Fruit fly (Drosophila melanogaster) whole organism, embryonic: ENCODE data around the gene Shmt.

Experiments used
- B-H2 ChIP-seq: fragments of 200-800 bp; sonication (Bioruptor generic); optimal IDR thresholded peaks from 2 replicates; lab custom pipeline; 2018; ENCODE audit warnings: missing biosample characterization, mild to moderate bottlenecking, missing genetic modification characterization
- Bteb2 ChIP-seq: fragments of 200-800 bp; sonication (Bioruptor generic); optimal IDR thresholded peaks from 2 replicates; lab custom pipeline; 2016; ENCODE audit warnings: missing biosample characterization, missing genetic modification characterization
- CG10543 ChIP-seq: fragments of 200-800 bp; sonication (Bioruptor generic); optimal IDR thresholded peaks from 3 replicates; lab custom pipeline; 2017; ENCODE audit warnings: missing biosample characterization, mild to moderate bottlenecking, missing genetic modification characterization, moderate library complexity
- CG11247 ChIP-seq: fragments of 200-800 bp; sonication (Bioruptor generic); IDR thresholded peaks from 2 replicates; pipeline ENCODE4 v1.3.6; 2022; ENCODE audit warnings: missing biosample characterization, missing genetic modification characterization
- CG11695 ChIP-seq: fragments of 200-800 bp; sonication (Bioruptor generic); IDR thresholded peaks from 3 replicates; pipeline ENCODE4 v1.3.6; 2022; ENCODE audit warnings: missing biosample characterization, missing genetic modification characterization
- CG11696 ChIP-seq: fragments of 200-800 bp; sonication (Bioruptor generic); IDR thresholded peaks from 2 replicates; pipeline ENCODE4 v1.3.6; 2022; ENCODE audit warnings: missing biosample characterization, missing genetic modification characterization
- CG11723 ChIP-seq: fragments of 200-800 bp; sonication (Bioruptor generic); optimal IDR thresholded peaks from 2 replicates; lab custom pipeline; 2017; ENCODE audit warnings: missing biosample characterization, mild to moderate bottlenecking, missing genetic modification characterization
- CG13624 ChIP-seq: fragments of 200-800 bp; sonication (Bioruptor generic); optimal IDR thresholded peaks from 2 replicates; lab custom pipeline; 2016; ENCODE audit warnings: missing biosample characterization, missing genetic modification characterization
- CG14965 ChIP-seq: fragments of 200-800 bp; sonication (Bioruptor generic); optimal IDR thresholded peaks from 2 replicates; lab custom pipeline; 2016; ENCODE audit warnings: missing biosample characterization, missing genetic modification characterization, borderline replicate concordance
- CG15514 ChIP-seq: fragments of 200-800 bp; sonication (Bioruptor generic); optimal IDR thresholded peaks from 3 replicates; lab custom pipeline; 2017; ENCODE audit warnings: missing biosample characterization, missing genetic modification characterization, mild to moderate bottlenecking, moderate library complexity, missing genetic modification reagents
- CG17829 ChIP-seq: fragments of 200-800 bp; optimal IDR thresholded peaks from 2 replicates; lab custom pipeline; 2019; ENCODE audit warnings: missing biosample characterization, mild to moderate bottlenecking, missing genetic modification characterization, moderate library complexity
- CG31441 ChIP-seq: fragments of 200-800 bp; sonication (Bioruptor generic); IDR thresholded peaks from 2 replicates; pipeline ENCODE4 v1.3.6; 2022; ENCODE audit warnings: missing biosample characterization, missing genetic modification characterization
- CG34224 ChIP-seq: fragments of 200-800 bp; sonication (Bioruptor generic); IDR thresholded peaks from 3 replicates; pipeline ENCODE4 v1.3.6; 2022; ENCODE audit warnings: missing biosample characterization, missing genetic modification characterization; ENCODE audit not compliant: partially characterized antibody
- CG42726 ChIP-seq: fragments of 200-800 bp; sonication (Bioruptor generic); IDR thresholded peaks from 2 replicates; pipeline ENCODE4 v1.3.6; 2022; ENCODE audit warnings: missing biosample characterization, missing genetic modification characterization; ENCODE audit not compliant: partially characterized antibody
- CG43689 ChIP-seq: fragments of 200-800 bp; sonication (Bioruptor generic); IDR thresholded peaks from 2 replicates; pipeline ENCODE4 v1.3.6; 2022; ENCODE audit warnings: missing biosample characterization, missing genetic modification characterization
- CG6765 ChIP-seq: fragments of 200-800 bp; sonication (Bioruptor generic); optimal IDR thresholded peaks from 3 replicates; lab custom pipeline; 2017; ENCODE audit warnings: missing biosample characterization, mild to moderate bottlenecking, missing genetic modification characterization
- CG7745 ChIP-seq: fragments of 200-800 bp; sonication (Bioruptor generic); optimal IDR thresholded peaks from 2 replicates; lab custom pipeline; 2018; ENCODE audit warnings: missing biosample characterization, mild to moderate bottlenecking, missing genetic modification characterization, moderate library complexity
- CG8290 ChIP-seq, 3 experiments: fragments of 200-800 bp; sonication (Bioruptor generic); optimal IDR thresholded peaks; 2 replicates each; lab custom pipeline; 2016 to 2019; ENCODE audit warnings: missing biosample characterization in 3 of 3, missing genetic modification characterization in 3 of 3, mild to moderate bottlenecking in 2 of 3, moderate library complexity in 1 of 3
- CoRest ChIP-seq: fragments of 200-800 bp; sonication (Bioruptor generic); optimal IDR thresholded peaks from 3 replicates; lab custom pipeline; 2018; ENCODE audit warnings: missing biosample characterization, mild to moderate bottlenecking, missing genetic modification characterization, moderate library complexity
- Dfd ChIP-seq, 2 experiments: fragments of >200 bp; optimal IDR thresholded peaks; 2 replicates each; lab custom pipeline; 2017; ENCODE audit warnings: missing biosample characterization in 2 of 2, missing genetic modification characterization in 2 of 2
- Dip2 ChIP-seq: fragments of 200-800 bp; sonication (Bioruptor generic); IDR thresholded peaks from 2 replicates; pipeline ENCODE4 v1.3.6; 2022; ENCODE audit warnings: missing biosample characterization, missing genetic modification characterization
- Doc2 ChIP-seq: fragments of 200-800 bp; sonication (Bioruptor generic); IDR thresholded peaks from 2 replicates; pipeline ENCODE4 v1.3.6; 2022; ENCODE audit warnings: missing biosample characterization, missing genetic modification characterization
- Dp ChIP-seq: fragments of 200-800 bp; sonication (Bioruptor generic); optimal IDR thresholded peaks from 2 replicates; lab custom pipeline; 2018; ENCODE audit warnings: missing biosample characterization, mild to moderate bottlenecking, missing genetic modification characterization, moderate library complexity
- Hey ChIP-seq: fragments of 200-800 bp; sonication (Bioruptor generic); optimal IDR thresholded peaks from 3 replicates; lab custom pipeline; 2018; ENCODE audit warnings: missing biosample characterization, mild to moderate bottlenecking, missing genetic modification characterization
- Hr51 ChIP-seq, 2 experiments: fragments of 200-800 bp; sonication (Bioruptor generic); optimal IDR thresholded peaks; 2 replicates in 1 of 2; 3 replicates in 1 of 2; lab custom pipeline; 2016 to 2018; ENCODE audit warnings: missing biosample characterization in 2 of 2, missing genetic modification characterization in 2 of 2, mild to moderate bottlenecking in 1 of 2, moderate library complexity in 1 of 2
- NC2α ChIP-seq: fragments of 200-800 bp; sonication (Bioruptor generic); optimal IDR thresholded peaks from 2 replicates; lab custom pipeline; 2016; ENCODE audit warnings: missing biosample characterization, missing genetic modification characterization
- NC2β ChIP-seq: fragments of 200-800 bp; sonication (Bioruptor generic); optimal IDR thresholded peaks from 2 replicates; lab custom pipeline; 2016; ENCODE audit warnings: missing biosample characterization, missing genetic modification characterization
- Nf-YB ChIP-seq: fragments of 200-800 bp; sonication (Bioruptor generic); optimal IDR thresholded peaks from 3 replicates; lab custom pipeline; 2019; ENCODE audit warnings: missing biosample characterization, mild to moderate bottlenecking, missing genetic modification characterization, moderate library complexity
- Optix ChIP-seq: fragments of 200-800 bp; sonication (Bioruptor generic); IDR thresholded peaks from 3 replicates; pipeline ENCODE4 v1.3.6; 2022; ENCODE audit warnings: missing biosample characterization, missing genetic modification characterization
- Sin3A ChIP-seq: fragments of >200 bp; optimal IDR thresholded peaks from 2 replicates; lab custom pipeline; 2018
- al ChIP-seq: fragments of 200-800 bp; sonication (Bioruptor generic); IDR thresholded peaks from 2 replicates; pipeline ENCODE4 v1.3.6; 2022; ENCODE audit warnings: missing biosample characterization, missing genetic modification characterization
- aop ChIP-seq: fragments of 200-800 bp; sonication (Bioruptor generic); IDR thresholded peaks from 2 replicates; pipeline ENCODE4 v1.3.6; 2022; ENCODE audit warnings: missing biosample characterization, missing genetic modification characterization
- br ChIP-seq: fragments of >200 bp; optimal IDR thresholded peaks from 2 replicates; lab custom pipeline; 2017
- bsh ChIP-seq, 2 experiments: fragments of 200-800 bp; sonication (Bioruptor generic); optimal IDR thresholded peaks; 2 replicates each; lab custom pipeline; 2017 to 2018; ENCODE audit warnings: mild to moderate bottlenecking in 2 of 2, missing biosample characterization in 2 of 2, missing genetic modification characterization in 2 of 2, moderate library complexity in 1 of 2
- cato ChIP-seq: fragments of 200-800 bp; sonication (Bioruptor generic); optimal IDR thresholded peaks from 2 replicates; lab custom pipeline; 2016; ENCODE audit warnings: missing biosample characterization, missing genetic modification characterization, borderline replicate concordance
- corto ChIP-seq: fragments of 200-800 bp; sonication (Bioruptor generic); optimal IDR thresholded peaks from 2 replicates; lab custom pipeline; 2016; ENCODE audit warnings: missing biosample characterization, mild to moderate bottlenecking, missing genetic modification characterization, moderate library complexity
- crc ChIP-seq: fragments of 200-800 bp; sonication (Bioruptor generic); optimal IDR thresholded peaks from 2 replicates; lab custom pipeline; 2016; ENCODE audit warnings: missing biosample characterization, missing genetic modification characterization
- croc ChIP-seq: fragments of 200-800 bp; sonication (Bioruptor generic); conservative IDR thresholded peaks from 3 replicates; pipeline ENCODE4 v1.3.6; 2022; ENCODE audit warnings: missing biosample characterization, missing genetic modification characterization
- gfzf ChIP-seq: fragments of 200-800 bp; sonication (Bioruptor generic); optimal IDR thresholded peaks from 2 replicates; lab custom pipeline; 2016; ENCODE audit warnings: missing biosample characterization, mild to moderate bottlenecking, missing genetic modification characterization, moderate library complexity
- grn ChIP-seq: fragments of 200-800 bp; sonication (Bioruptor generic); optimal IDR thresholded peaks from 3 replicates; lab custom pipeline; 2017; ENCODE audit warnings: missing biosample characterization, missing genetic modification characterization
- gt ChIP-seq: fragments of 200-800 bp; sonication (Bioruptor generic); IDR thresholded peaks from 2 replicates; pipeline ENCODE4 v1.3.6; 2022; ENCODE audit warnings: missing biosample characterization, missing genetic modification characterization
- p53 ChIP-seq: fragments of 200-800 bp; sonication (Bioruptor generic); optimal IDR thresholded peaks from 2 replicates; lab custom pipeline; 2016; ENCODE audit warnings: missing biosample characterization, missing genetic modification characterization
- psq ChIP-seq: fragments of 200-800 bp; sonication (Bioruptor generic); optimal IDR thresholded peaks from 2 replicates; lab custom pipeline; 2017; ENCODE audit warnings: missing biosample characterization, missing genetic modification characterization
- repo ChIP-seq: fragments of 200-800 bp; sonication (Bioruptor generic); optimal IDR thresholded peaks from 2 replicates; lab custom pipeline; 2016; ENCODE audit warnings: missing biosample characterization, missing genetic modification characterization
- run ChIP-seq: fragments of 200-800 bp; sonication (Bioruptor generic); optimal IDR thresholded peaks from 3 replicates; lab custom pipeline; 2018; ENCODE audit warnings: missing biosample characterization, mild to moderate bottlenecking, missing genetic modification characterization
- salm ChIP-seq: fragments of 200-800 bp; sonication (Bioruptor generic); optimal IDR thresholded peaks from 2 replicates; lab custom pipeline; 2018; ENCODE audit warnings: missing biosample characterization, mild to moderate bottlenecking, missing genetic modification characterization
- tna ChIP-seq: fragments of 200-800 bp; sonication (Bioruptor generic); IDR thresholded peaks from 2 replicates; pipeline ENCODE4 v1.3.6; 2022; ENCODE audit warnings: missing biosample characterization, missing genetic modification characterization; ENCODE audit not compliant: partially characterized antibody
- wor ChIP-seq: fragments of 200-800 bp; sonication (Bioruptor generic); IDR thresholded peaks from 2 replicates; pipeline ENCODE4 v1.3.6; 2022; ENCODE audit warnings: missing biosample characterization, missing genetic modification characterization

Gene Shmt

dm6 chrX:5900146-5901093 lies 16.2 kb downstream of the Shmt start, which contains the start of gene Act5C (continued):
- TF ChIP-seq aop (peak; percentile 74), CG6765 (GFP tag; lab: Kevin White, UChicago) (peak; percentile 76), Dp (no peak), gt (GFP tag; lab: Robert Waterston, UW) (peak; percentile 81; the same call in 1 of the 2 replicates), CG17829 (peak; percentile 95), CG11695 (GFP tag; lab: Robert Waterston, UW) (peak; percentile 90), NC2α (GFP tag; lab: Kevin White, UChicago) (peak; percentile 93), CG11696 (GFP tag; lab: Robert Waterston, UW) (peak; percentile 78), Optix (GFP tag; lab: Robert Waterston, UW) (peak; percentile 92), CG42726 (GFP tag; lab: Robert Waterston, UW) (0 out of 2 replicates have a peak, but pooled peaks have one; percentile 46), gfzf (GFP tag; lab: Kevin White, UChicago) (peak; percentile 11), Dfd (GFP tag; optimal IDR thresholded peaks at IDR 0.05; lab: Kevin White, UChicago) (no peak), psq (peak; percentile 74), salm (tag; lab: Kevin White, UChicago) (peak; percentile 93), CG11247 (GFP tag; lab: Robert Waterston, UW) (peak; percentile 78), NC2β (GFP tag; lab: Kevin White, UChicago) (peak; percentile 93), CG34224 (GFP tag; lab: Robert Waterston, UW) (no peak), crc (GFP tag; lab: Kevin White, UChicago) (peak; percentile 94), Dip2 (0 out of 2 replicates have a peak, but pooled peaks have one; percentile 16), wor (GFP tag; lab: Robert Waterston, UW) (peak; percentile 74), Doc2 (GFP tag; lab: Robert Waterston, UW) (no peak), cato (GFP tag; lab: Kevin White, UChicago) (peak; percentile 80), p53 (GFP tag; lab: Kevin White, UChicago) (peak; percentile 81), Hey (peak; percentile 43), grn (peak; percentile 37), CG13624 (GFP tag; lab: Kevin White, UChicago) (peak; percentile 94), B-H2 (GFP tag; lab: Kevin White, UChicago) (no peak), tna (GFP tag; lab: Robert Waterston, UW) (no peak), CG7745 (tag; lab: Kevin White, UChicago) (peak; percentile 79), repo (GFP tag; lab: Kevin White, UChicago) (peak; percentile 95), bsh (GFP tag; optimal IDR thresholded peaks at IDR 0.05; lab: Kevin White, UChicago) (peak; percentile 90 to 97), CoRest (tag; lab: Kevin White, UChicago) (peak; percentile 94), Sin3A (no peak), corto (GFP tag; lab: Kevin White, UChicago) (no peak), Hr51 (GFP tag; optimal IDR thresholded peaks at IDR 0.05; lab: Kevin White, UChicago) (peak; percentile 88 to 89), CG14965 (GFP tag; lab: Kevin White, UChicago) (peak; percentile 74), al (GFP tag; lab: Robert Waterston, UW) (peak; percentile 85), CG8290 (GFP tag; optimal IDR thresholded peaks at IDR 0.05; lab: Kevin White, UChicago) (peak; percentile 90), CG8290 (tag; optimal IDR thresholded peaks at IDR 0.05; lab: Kevin White, UChicago) (peak; percentile 11 to 99), CG15514 (GFP tag; lab: Kevin White, UChicago) (peak; percentile 80), croc (peak; percentile 92), CG43689 (GFP tag; lab: Robert Waterston, UW) (peak; percentile 82), CG11723 (GFP tag; lab: Kevin White, UChicago) (peak; percentile 85), run (tag; lab: Kevin White, UChicago) (peak; percentile 86), br (lab: Kevin White, UChicago) (no peak), Nf-YB (GFP tag; lab: Kevin White, UChicago) (peak; percentile 81), CG31441 (GFP tag; lab: Robert Waterston, UW) (peak; percentile 95), CG10543 (GFP tag; lab: Kevin White, UChicago) (peak; percentile 66), Bteb2 (peak; percentile 86)
